Worm (Caenorhabditis elegans): ENCODE measurements around the gene lido-10.
A peak's percentile ranks its signal among the peaks of the same experiment; 100 is the strongest.

lido-10 gene

ce11 chrII:3002211-3002610 is at the start of gene lido-10:
Gene lido-10 (plus strand): TSS chrII:3002511.
- TF ChIP-seq nhr-237 (tag; optimal IDR thresholded peaks at IDR 0.05) (no peak), lin-13 (tag; optimal IDR thresholded peaks at IDR 0.05) (no peak), lsy-2 (tag; optimal IDR thresholded peaks at IDR 0.05) (no peak), mep-1 (tag; optimal IDR thresholded peaks at IDR 0.05) (no peak), ceh-83 (GFP tag; optimal IDR thresholded peaks at IDR 0.05) (no peak), unc-62 (GFP tag; optimal IDR thresholded peaks at IDR 0.05) (no peak), pha-4 (tag; optimal IDR thresholded peaks at IDR 0.05) (no peak), unc-39 (tag; optimal IDR thresholded peaks at IDR 0.05) (no peak), hlh-1 (tag; optimal IDR thresholded peaks at IDR 0.05) (no peak), zip-8 (tag; optimal IDR thresholded peaks at IDR 0.05) (no peak), unc-120 (tag; optimal IDR thresholded peaks at IDR 0.05; ENCODE audit: poor library complexity, severe bottlenecking) (no peak), bed-3 (GFP tag; optimal IDR thresholded peaks at IDR 0.05) (no peak), snpc-4 (tag; optimal IDR thresholded peaks at IDR 0.05) (no peak), elt-1 (tag; optimal IDR thresholded peaks at IDR 0.05; ENCODE audit: borderline replicate concordance, insufficient read depth) (no peak), mab-5 (tag; optimal IDR thresholded peaks at IDR 0.05) (no peak), M03D4.4 (tag; optimal IDR thresholded peaks at IDR 0.05) (no peak), elt-3 (tag; optimal IDR thresholded peaks at IDR 0.05) (no peak), flh-1 (GFP tag; optimal IDR thresholded peaks at IDR 0.05) (no peak), nhr-76 (tag; optimal IDR thresholded peaks at IDR 0.05) (no peak)

- TF ChIP-seq nhr-237 (tag; optimal IDR thresholded peaks at IDR 0.05): no peak
- TF ChIP-seq flh-1 (GFP tag; optimal IDR thresholded peaks at IDR 0.05): no peak
- no peak for TF ChIP-seq elt-1 (tag; optimal IDR thresholded peaks at IDR 0.05; ENCODE audit: borderline replicate concordance, insufficient read depth)
- no peak for TF ChIP-seq sem-2 (GFP tag; optimal IDR thresholded peaks at IDR 0.05)
- TF ChIP-seq blmp-1 (tag; optimal IDR thresholded peaks at IDR 0.05): no peak
- TF ChIP-seq ztf-11 (tag; optimal IDR thresholded peaks at IDR 0.05): no peak
- TF ChIP-seq ham-2 (GFP tag; optimal IDR thresholded peaks at IDR 0.05): no peak
- no peak for TF ChIP-seq M03D4.4 (tag; optimal IDR thresholded peaks at IDR 0.05)
- TF ChIP-seq cnd-1 (tag; optimal IDR thresholded peaks at IDR 0.05): no peak
- TF ChIP-seq nhr-28 (tag; optimal IDR thresholded peaks at IDR 0.05): no peak
- TF ChIP-seq unc-120 (tag; optimal IDR thresholded peaks at IDR 0.05; ENCODE audit: poor library complexity, severe bottlenecking): no peak
- no peak for TF ChIP-seq ces-1 (GFP tag; optimal IDR thresholded peaks at IDR 0.05)
- TF ChIP-seq bed-3 (GFP tag; optimal IDR thresholded peaks at IDR 0.05): no peak
Measured at ce11 chrII:2952629-2953028, 49.7 kb upstream of the lido-10 start, which contains the start of gene irld-51. Gene irld-51 (minus strand): TSS chrII:2952729.

- no peak for TF ChIP-seq cnd-1 (tag; optimal IDR thresholded peaks at IDR 0.05)
- TF ChIP-seq ham-2 (GFP tag; optimal IDR thresholded peaks at IDR 0.05): no peak
- no peak for TF ChIP-seq unc-39 (tag; optimal IDR thresholded peaks at IDR 0.05)
- no peak for TF ChIP-seq mab-5 (tag; optimal IDR thresholded peaks at IDR 0.05)
- no peak for TF ChIP-seq lin-32 (GFP tag; optimal IDR thresholded peaks at IDR 0.05)
- TF ChIP-seq drap-1 (GFP tag; optimal IDR thresholded peaks at IDR 0.05): no peak
- no peak for TF ChIP-seq nhr-237 (tag; optimal IDR thresholded peaks at IDR 0.05)
- no peak for TF ChIP-seq nhr-12 (tag; optimal IDR thresholded peaks at IDR 0.05)
- TF ChIP-seq blmp-1 (tag; optimal IDR thresholded peaks at IDR 0.05): no peak
- no peak for TF ChIP-seq M03D4.4 (tag; optimal IDR thresholded peaks at IDR 0.05)
Measured at ce11 chrII:2955656-2956115, 46.6 kb upstream of the lido-10 start, which contains the start of gene irld-48. Gene irld-48 (plus strand): TSS chrII:2956065.

- no peak for TF ChIP-seq nhr-28 (tag; optimal IDR thresholded peaks at IDR 0.05)
- TF ChIP-seq ceh-83 (GFP tag; optimal IDR thresholded peaks at IDR 0.05): no peak
- no peak for TF ChIP-seq pha-4 (tag; optimal IDR thresholded peaks at IDR 0.05)
- no peak for TF ChIP-seq unc-62 (GFP tag; optimal IDR thresholded peaks at IDR 0.05)
Measured at ce11 chrII:2958308-2958707, 44.0 kb upstream of the lido-10 start, which contains the start of gene srw-60. Gene srw-60 (plus strand): TSS chrII:2958608.

ce11 chrII:2962531-2963164 is 39.7 kb upstream of the lido-10 start:
- TF ChIP-seq cnd-1 (tag; optimal IDR thresholded peaks at IDR 0.05) (no peak), zip-8 (tag; optimal IDR thresholded peaks at IDR 0.05) (peak; percentile 77), sem-2 (GFP tag; optimal IDR thresholded peaks at IDR 0.05) (no peak), ceh-83 (GFP tag; optimal IDR thresholded peaks at IDR 0.05) (no peak)

All from whole organism, mixed stage, embryonic.